Worm (Caenorhabditis elegans) whole organism, midembryonic: ENCODE data around the gene str-129.

ENCODE experiments used
- T22C8.4 ChIP-seq: fragments of 200-800 bp; sonication (Bioruptor generic); IDR thresholded peaks from 2 replicates; pipeline ENCODE4 v1.3.6; 2022; ENCODE audit warnings: missing genetic modification characterization, missing compliant biosample characterization
- cog-1 ChIP-seq: sonication (generic microtip); optimal IDR thresholded peaks from 2 replicates; lab custom pipeline; 2016; ENCODE audit warnings: missing genetic modification characterization, missing compliant biosample characterization
- flt-1 ChIP-seq: fragments of 200-800 bp; sonication (Bioruptor generic); IDR thresholded peaks from 2 replicates; pipeline ENCODE4 v1.3.6; 2022; ENCODE audit warnings: missing genetic modification characterization, missing compliant biosample characterization
- med-1 ChIP-seq: sonication (generic microtip); optimal IDR thresholded peaks from 2 replicates; lab custom pipeline; 2017; ENCODE audit warnings: missing genetic modification characterization, mild to moderate bottlenecking, missing compliant biosample characterization, antibody characterized with exemption, missing genetic modification reagents; ENCODE audit not compliant: insufficient read depth
- ref-1 ChIP-seq: fragments of 200-800 bp; sonication (Bioruptor generic); conservative IDR thresholded peaks from 2 replicates; pipeline ENCODE4 v1.3.6; 2022; ENCODE audit warnings: missing genetic modification reagents, missing genetic modification characterization, missing compliant biosample characterization
- ztf-29 ChIP-seq: fragments of 200-800 bp; sonication (Bioruptor generic); IDR thresholded peaks from 2 replicates; pipeline ENCODE4 v1.3.6; 2022; ENCODE audit warnings: missing genetic modification reagents, missing genetic modification characterization, missing compliant biosample characterization

ce11 chrV:8130149-8130661 lies 37.9 kb upstream of the str-129 start, which contains the start of gene snap-1:
- TF ChIP-seq med-1 (GFP tag; lab: Kevin White, UChicago) = no peak
- no peak for TF ChIP-seq ztf-29
- TF ChIP-seq flt-1 (GFP tag; lab: Robert Waterston, UW) = no peak
- no peak for TF ChIP-seq T22C8.4 (GFP tag; lab: Robert Waterston, UW)
- no peak for TF ChIP-seq cog-1
- TF ChIP-seq ref-1 (GFP tag; lab: Robert Waterston, UW) = no peak
